Fruit fly (Drosophila melanogaster) whole organism, embryonic: Measurements from ENCODE around the gene CG32712.

Experiments
- Adf1 ChIP-seq: fragments of 200-800 bp; sonication (Bioruptor generic); IDR thresholded peaks from 2 replicates; pipeline ENCODE4 v1.3.6; 2022; ENCODE audit warnings: missing biosample characterization, missing genetic modification characterization
- Atf-2 ChIP-seq: fragments of 200-800 bp; sonication (Bioruptor generic); optimal IDR thresholded peaks from 2 replicates; lab custom pipeline; 2016; ENCODE audit warnings: missing biosample characterization, missing genetic modification characterization
- Awh ChIP-seq: fragments of 200-800 bp; sonication (Bioruptor generic); IDR thresholded peaks from 2 replicates; pipeline ENCODE4, ENCODE4 v1.3.6; 2022; ENCODE audit warnings: missing biosample characterization, missing genetic modification characterization
- BEAF-32 ChIP-seq: fragments of 200-800 bp; sonication (Bioruptor generic); optimal IDR thresholded peaks from 3 replicates; lab custom pipeline; 2017; ENCODE audit warnings: missing biosample characterization, missing genetic modification characterization, mild to moderate bottlenecking, moderate library complexity, missing genetic modification reagents
- Blimp-1 ChIP-seq: fragments of 200-800 bp; sonication (Bioruptor generic); optimal IDR thresholded peaks from 3 replicates; lab custom pipeline; 2018; ENCODE audit warnings: missing biosample characterization, missing genetic modification characterization, mild to moderate bottlenecking, moderate library complexity, missing genetic modification reagents
- CG10209 ChIP-seq: fragments of 200-800 bp; sonication (Bioruptor generic); optimal IDR thresholded peaks from 3 replicates; lab custom pipeline; 2017; ENCODE audit warnings: missing biosample characterization, mild to moderate bottlenecking, missing genetic modification characterization, missing genetic modification reagents
- CG10274 ChIP-seq: fragments of 200-800 bp; sonication (Bioruptor generic); optimal IDR thresholded peaks from 3 replicates; lab custom pipeline; 2017; ENCODE audit warnings: missing biosample characterization, mild to moderate bottlenecking, missing genetic modification characterization
- CG10321 ChIP-seq: fragments of 200-800 bp; sonication (Bioruptor generic); IDR thresholded peaks from 2 replicates; pipeline ENCODE4 v1.3.6; 2022; ENCODE audit warnings: missing biosample characterization, missing genetic modification characterization
- CG11560 ChIP-seq: fragments of 200-800 bp; sonication (Bioruptor generic); IDR thresholded peaks from 3 replicates; pipeline ENCODE4 v1.3.6; 2022; ENCODE audit warnings: missing biosample characterization, missing genetic modification characterization
- CG12071 ChIP-seq: fragments of 200-800 bp; sonication (Bioruptor generic); optimal IDR thresholded peaks from 3 replicates; lab custom pipeline; 2018; ENCODE audit warnings: missing biosample characterization, mild to moderate bottlenecking, missing genetic modification characterization
- CG13123 ChIP-seq: fragments of 200-800 bp; sonication (Bioruptor generic); optimal IDR thresholded peaks from 2 replicates; lab custom pipeline; 2016; ENCODE audit warnings: missing biosample characterization, missing genetic modification characterization
- CG15073 ChIP-seq: fragments of 200-800 bp; sonication (Bioruptor generic); optimal IDR thresholded peaks from 2 replicates; lab custom pipeline; 2016; ENCODE audit warnings: missing biosample characterization, missing genetic modification characterization
- CG16813 ChIP-seq: fragments of 200-800 bp; sonication (Bioruptor generic); IDR thresholded peaks from 3 replicates; pipeline ENCODE4 v1.3.6; 2022; ENCODE audit warnings: missing biosample characterization, missing genetic modification characterization; ENCODE audit not compliant: partially characterized antibody
- CG2116 ChIP-seq: fragments of 200-800 bp; sonication (Bioruptor generic); optimal IDR thresholded peaks from 3 replicates; lab custom pipeline; 2018; ENCODE audit warnings: missing biosample characterization, mild to moderate bottlenecking, missing genetic modification characterization
- CG33557 ChIP-seq: fragments of 200-800 bp; sonication (Bioruptor generic); optimal IDR thresholded peaks from 2 replicates; lab custom pipeline; 2019; ENCODE audit warnings: missing biosample characterization, mild to moderate bottlenecking, missing genetic modification characterization, moderate library complexity
- CG34224 ChIP-seq: fragments of 200-800 bp; sonication (Bioruptor generic); IDR thresholded peaks from 3 replicates; pipeline ENCODE4 v1.3.6; 2022; ENCODE audit warnings: missing biosample characterization, missing genetic modification characterization; ENCODE audit not compliant: partially characterized antibody
- CG4424 ChIP-seq: fragments of 200-800 bp; sonication (Bioruptor generic); optimal IDR thresholded peaks from 3 replicates; lab custom pipeline; 2016; ENCODE audit warnings: missing biosample characterization, missing genetic modification characterization
- CG4617 ChIP-seq: fragments of 200-800 bp; sonication (Bioruptor generic); optimal IDR thresholded peaks from 3 replicates; lab custom pipeline; 2016; ENCODE audit warnings: missing biosample characterization, missing genetic modification characterization, borderline replicate concordance
- CG6791 ChIP-seq: fragments of 200-800 bp; sonication (Bioruptor generic); IDR thresholded peaks from 3 replicates; pipeline ENCODE4 v1.3.6; 2022; ENCODE audit warnings: missing biosample characterization, missing genetic modification characterization; ENCODE audit not compliant: partially characterized antibody
- CG7963 ChIP-seq: fragments of 200-800 bp; sonication (Bioruptor generic); IDR thresholded peaks from 3 replicates; pipeline ENCODE4 v1.3.6; 2022; ENCODE audit warnings: missing biosample characterization, missing genetic modification characterization; ENCODE audit not compliant: partially characterized antibody
- CG8765 ChIP-seq: fragments of 200-800 bp; sonication (Bioruptor generic); IDR thresholded peaks from 2 replicates; pipeline ENCODE4 v1.3.6; 2022; ENCODE audit warnings: missing biosample characterization, missing genetic modification characterization
- CG9437 ChIP-seq: fragments of 200-800 bp; sonication (Bioruptor generic); optimal IDR thresholded peaks from 2 replicates; lab custom pipeline; 2018; ENCODE audit warnings: missing biosample characterization, mild to moderate bottlenecking, missing genetic modification characterization
- Doc3 ChIP-seq: fragments of 200-800 bp; sonication (Bioruptor generic); IDR thresholded peaks from 3 replicates; pipeline ENCODE4 v1.3.6; 2022; ENCODE audit warnings: missing biosample characterization, missing genetic modification characterization; ENCODE audit not compliant: partially characterized antibody
- GATAe ChIP-seq: fragments of 200-800 bp; sonication (Bioruptor generic); conservative IDR thresholded peaks from 2 replicates; pipeline ENCODE4 v1.3.6; 2022; ENCODE audit warnings: missing biosample characterization, missing genetic modification characterization
- Hey ChIP-seq: fragments of 200-800 bp; sonication (Bioruptor generic); optimal IDR thresholded peaks from 3 replicates; lab custom pipeline; 2018; ENCODE audit warnings: missing biosample characterization, mild to moderate bottlenecking, missing genetic modification characterization
- Hmr ChIP-seq: fragments of 200-800 bp; sonication (Bioruptor generic); optimal IDR thresholded peaks from 3 replicates; lab custom pipeline; 2017; ENCODE audit warnings: mild to moderate bottlenecking, missing biosample characterization, missing genetic modification reagents, missing genetic modification characterization
- Oaz ChIP-seq: fragments of 200-800 bp; sonication (Bioruptor generic); IDR thresholded peaks from 2 replicates; pipeline ENCODE4 v1.3.6; 2022; ENCODE audit warnings: missing biosample characterization, missing genetic modification characterization
- Pdp1 ChIP-seq, 2 experiments: fragments of 200-800 bp; sonication (Bioruptor generic); optimal IDR thresholded peaks; 3 replicates each; lab custom pipeline; 2016; ENCODE audit warnings: missing biosample characterization in 2 of 2, missing genetic modification characterization in 2 of 2, mild to moderate bottlenecking in 1 of 2, moderate library complexity in 1 of 2
- Scr ChIP-seq: fragments of 200-800 bp; sonication (Bioruptor generic); IDR thresholded peaks from 2 replicates; pipeline ENCODE4 v1.3.6; 2022; ENCODE audit warnings: missing biosample characterization, missing genetic modification characterization; ENCODE audit not compliant: partially characterized antibody
- Sry-δ ChIP-seq: fragments of 200-800 bp; sonication (Bioruptor generic); optimal IDR thresholded peaks from 2 replicates; lab custom pipeline; 2016; ENCODE audit warnings: missing biosample characterization, missing genetic modification characterization
- ab ChIP-seq: fragments of 200-800 bp; sonication (Bioruptor generic); optimal IDR thresholded peaks from 2 replicates; lab custom pipeline; 2016; ENCODE audit warnings: missing biosample characterization, missing genetic modification characterization
- amos ChIP-seq: fragments of 200-800 bp; sonication (Bioruptor generic); IDR thresholded peaks from 2 replicates; pipeline ENCODE4 v1.3.6; 2022; ENCODE audit warnings: missing biosample characterization, missing genetic modification characterization; ENCODE audit not compliant: partially characterized antibody
- cas ChIP-seq: fragments of 200-800 bp; sonication (Bioruptor generic); IDR thresholded peaks from 2 replicates; pipeline ENCODE4 v1.3.6; 2022; ENCODE audit warnings: missing biosample characterization, missing genetic modification characterization
- gsb-n ChIP-seq: fragments of 200-800 bp; sonication (Bioruptor generic); optimal IDR thresholded peaks from 3 replicates; lab custom pipeline; 2018; ENCODE audit warnings: missing biosample characterization, mild to moderate bottlenecking, missing genetic modification characterization
- hb ChIP-seq: fragments of 200-800 bp; sonication (Bioruptor generic); IDR thresholded peaks from 3 replicates; pipeline ENCODE4 v1.3.6; 2022; ENCODE audit warnings: missing biosample characterization, missing genetic modification characterization; ENCODE audit not compliant: partially characterized antibody
- hbn ChIP-seq: fragments of 200-800 bp; sonication (Bioruptor generic); IDR thresholded peaks from 2 replicates; pipeline ENCODE4 v1.3.6; 2022; ENCODE audit warnings: missing biosample characterization, missing genetic modification characterization; ENCODE audit not compliant: partially characterized antibody
- inv ChIP-seq: fragments of 200-800 bp; sonication (Bioruptor generic); IDR thresholded peaks from 2 replicates; pipeline ENCODE4 v1.3.6; 2022; ENCODE audit warnings: missing biosample characterization, missing genetic modification characterization; ENCODE audit not compliant: partially characterized antibody
- knrl ChIP-seq: fragments of 200-800 bp; sonication (Bioruptor generic); IDR thresholded peaks from 3 replicates; pipeline ENCODE4 v1.3.6; 2022; ENCODE audit warnings: missing biosample characterization, missing genetic modification characterization; ENCODE audit not compliant: partially characterized antibody
- nerfin-2 ChIP-seq: fragments of 200-800 bp; sonication (Bioruptor generic); IDR thresholded peaks from 2 replicates; pipeline ENCODE4 v1.3.6; 2022; ENCODE audit warnings: missing biosample characterization, missing genetic modification characterization; ENCODE audit not compliant: partially characterized antibody
- prd ChIP-seq, 3 experiments: fragments of >200 bp in 2 of 3; fragments of 200-800 bp in 1 of 3; sonication (Bioruptor generic) in 1 of 3; optimal IDR thresholded peaks in 2 of 3; IDR thresholded peaks in 1 of 3; 2 replicates in 2 of 3; 3 replicates in 1 of 3; pipeline versions ENCODE4 v1.3.6 to Lab custom; 2017 to 2022; ENCODE audit warnings: missing biosample characterization in 1 of 3, missing genetic modification characterization in 1 of 3
- row ChIP-seq: fragments of 200-800 bp; sonication (Bioruptor generic); IDR thresholded peaks from 3 replicates; pipeline ENCODE4 v1.3.6; 2022; ENCODE audit warnings: missing biosample characterization, missing genetic modification characterization
- stc ChIP-seq: fragments of 200-800 bp; sonication (Bioruptor generic); IDR thresholded peaks from 2 replicates; pipeline ENCODE4 v1.3.6; 2022; ENCODE audit warnings: missing biosample characterization, missing genetic modification characterization
- unc-4 ChIP-seq: fragments of 200-800 bp; sonication (Bioruptor generic); IDR thresholded peaks from 2 replicates; pipeline ENCODE4 v1.3.6; 2022; ENCODE audit warnings: missing biosample characterization, missing genetic modification characterization; ENCODE audit not compliant: partially characterized antibody
- vnd ChIP-seq: fragments of 200-800 bp; sonication (Bioruptor generic); IDR thresholded peaks from 3 replicates; pipeline ENCODE4 v1.3.6; 2022; ENCODE audit warnings: missing biosample characterization, missing genetic modification characterization; ENCODE audit not compliant: partially characterized antibody
- wek ChIP-seq: fragments of 200-800 bp; sonication (Bioruptor generic); optimal IDR thresholded peaks from 3 replicates; lab custom pipeline; 2018; ENCODE audit warnings: missing biosample characterization, mild to moderate bottlenecking, missing genetic modification characterization, moderate library complexity
- zen2 ChIP-seq: fragments of 200-800 bp; sonication (Bioruptor generic); IDR thresholded peaks from 3 replicates; pipeline ENCODE4 v1.3.6; 2022; ENCODE audit warnings: missing biosample characterization, missing genetic modification characterization; ENCODE audit not compliant: partially characterized antibody

The CG32712 gene

DNA sequence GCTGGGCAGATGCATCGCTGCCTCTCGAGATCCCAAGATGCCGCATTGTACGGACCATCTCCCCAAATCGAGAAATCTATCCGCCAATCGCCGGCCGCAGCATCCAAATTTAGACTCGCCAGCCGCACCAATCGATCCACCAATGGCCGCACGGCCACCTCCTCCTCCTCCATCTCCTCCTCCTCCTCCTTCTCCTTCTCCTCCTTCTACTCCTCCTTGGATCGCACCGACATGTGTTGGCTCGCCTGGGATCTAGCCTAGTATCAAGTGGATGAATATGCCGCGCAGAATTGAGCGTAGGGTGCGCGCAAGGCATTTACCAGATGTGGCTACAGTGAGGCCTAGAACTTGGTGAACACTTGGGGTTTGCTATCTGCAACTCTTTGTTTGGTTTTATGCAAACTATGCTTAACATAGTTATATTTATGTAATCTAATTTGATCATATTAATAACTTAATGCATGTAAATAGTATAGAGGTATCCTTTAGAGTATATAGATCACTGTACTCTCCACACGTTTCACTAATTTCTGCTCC lies 21.5 kb upstream of the CG32712 start, which contains the start of gene org-1 (continued):
- TF ChIP-seq BEAF-32 (GFP tag; lab: Kevin White, UChicago) (no peak), CG8765 (GFP tag; lab: Robert Waterston, UW) (peak; percentile 96), CG10321 (GFP tag; lab: Robert Waterston, UW) (peak; percentile 73)

DNA sequence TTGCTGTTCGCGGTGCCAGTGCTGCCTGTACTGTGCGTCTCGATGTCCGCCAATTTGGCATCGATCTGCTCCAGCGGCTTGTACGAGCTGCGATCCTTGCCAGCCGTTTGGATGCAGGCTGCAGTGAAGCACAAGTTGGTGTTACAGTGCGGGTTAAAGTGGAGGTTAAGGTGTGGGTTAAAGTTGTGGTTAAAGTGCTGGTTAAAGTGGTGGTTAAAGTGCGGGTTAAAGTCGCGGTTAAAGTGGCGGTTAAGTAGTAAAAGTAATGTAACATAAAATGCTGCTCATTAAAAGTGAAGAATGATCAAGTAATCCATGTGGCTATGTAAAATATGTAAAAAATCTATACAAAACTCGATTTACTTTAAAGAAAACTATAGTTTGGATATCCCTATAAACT lies 18.6 kb upstream of the CG32712 start:
- TF ChIP-seq unc-4 (GFP tag; lab: Robert Waterston, UW), result peak; percentile 77
- TF ChIP-seq ab (GFP tag; lab: Kevin White, UChicago), result no peak
- TF ChIP-seq amos, result peak; percentile 81
- peak; percentile 100 for TF ChIP-seq zen2
- no peak for TF ChIP-seq row (GFP tag; lab: Robert Waterston, UW)
- TF ChIP-seq cas, result no peak
- no peak for TF ChIP-seq Awh (GFP tag; lab: Robert Waterston, UW)
- peak; percentile 100 for TF ChIP-seq CG34224 (GFP tag; lab: Robert Waterston, UW)
- TF ChIP-seq CG16813 (GFP tag; lab: Robert Waterston, UW), result peak; percentile 99
- no peak for TF ChIP-seq Oaz
- no peak for TF ChIP-seq CG10209 (GFP tag; lab: Kevin White, UChicago)
- no peak for TF ChIP-seq gsb-n (tag; lab: Kevin White, UChicago)
- peak; percentile 48; the same call in 2 of the 3 replicates for TF ChIP-seq knrl (GFP tag; lab: Robert Waterston, UW)
- TF ChIP-seq inv, result peak; percentile 82; the same call in 1 of the 2 replicates
- TF ChIP-seq stc (GFP tag; lab: Robert Waterston, UW), result no peak
- TF ChIP-seq CG4617, result no peak
- TF ChIP-seq CG12071 (GFP tag; lab: Kevin White, UChicago), result no peak
- TF ChIP-seq CG2116 (GFP tag; lab: Kevin White, UChicago), result no peak
- peak; percentile 99 for TF ChIP-seq vnd
- TF ChIP-seq CG15073 (GFP tag; lab: Kevin White, UChicago), result no peak
- no peak for TF ChIP-seq Pdp1 (GFP tag; optimal IDR thresholded peaks at IDR 0.05; lab: Kevin White, UChicago)
- TF ChIP-seq prd (optimal IDR thresholded peaks at IDR 0.05; lab: Kevin White, UChicago), result no peak
- no peak for TF ChIP-seq prd (GFP tag; IDR thresholded peaks at IDR 0.05; lab: Robert Waterston, UW)
- TF ChIP-seq CG7963 (GFP tag; lab: Robert Waterston, UW), result peak; percentile 100
- TF ChIP-seq CG9437 (GFP tag; lab: Kevin White, UChicago), result no peak
- no peak for TF ChIP-seq Adf1 (GFP tag; lab: Robert Waterston, UW)
- no peak for TF ChIP-seq CG4424 (GFP tag; lab: Kevin White, UChicago)
- peak; percentile 88 for TF ChIP-seq Doc3 (GFP tag; lab: Robert Waterston, UW)
- TF ChIP-seq Hey, result no peak
- no peak for TF ChIP-seq CG13123 (GFP tag; lab: Kevin White, UChicago)
- TF ChIP-seq CG33557 (GFP tag; lab: Kevin White, UChicago), result no peak
- no peak for TF ChIP-seq Atf-2 (GFP tag; lab: Kevin White, UChicago)
- no peak for TF ChIP-seq wek (GFP tag; lab: Kevin White, UChicago)
- peak; percentile 100 for TF ChIP-seq hb (GFP tag; lab: Robert Waterston, UW)
- TF ChIP-seq nerfin-2 (GFP tag; lab: Robert Waterston, UW), result peak; percentile 100
- no peak for TF ChIP-seq Sry-δ (GFP tag; lab: Kevin White, UChicago)
- no peak for TF ChIP-seq Blimp-1
- TF ChIP-seq hbn (GFP tag; lab: Robert Waterston, UW), result peak; percentile 92
- TF ChIP-seq Scr, result peak; percentile 90
- no peak for TF ChIP-seq CG10274 (GFP tag; lab: Kevin White, UChicago)
- no peak for TF ChIP-seq Hmr (GFP tag; lab: Kevin White, UChicago)
- peak; percentile 100 for TF ChIP-seq CG6791 (GFP tag; lab: Robert Waterston, UW)
- TF ChIP-seq CG11560 (tag; lab: Robert Waterston, UW), result no peak
- TF ChIP-seq GATAe (GFP tag; lab: Robert Waterston, UW), result no peak
